Worm (Caenorhabditis elegans) whole organism, early embryonic: ENCODE data around the gene faah-6.

Source experiments
- B0310.2 ChIP-seq: sonication (generic microtip); optimal IDR thresholded peaks from 2 replicates; lab custom pipeline; 2016; ENCODE audit warnings: mild to moderate bottlenecking, missing genetic modification characterization, missing compliant biosample characterization
- F13C5.2 ChIP-seq: sonication (generic microtip); optimal IDR thresholded peaks from 2 replicates; lab custom pipeline; 2017; ENCODE audit warnings: mild to moderate bottlenecking, missing genetic modification characterization, inconsistent platforms, missing compliant biosample characterization
- aly-1 ChIP-seq: sonication (generic microtip); optimal IDR thresholded peaks from 2 replicates; lab custom pipeline; 2016; ENCODE audit warnings: missing genetic modification characterization, missing compliant biosample characterization
- ama-1 ChIP-seq: fragments of 150-350 bp; optimal IDR thresholded peaks from 2 replicates; lab custom pipeline; 2014
- ceh-13 ChIP-seq: fragments of 200-800 bp; sonication (Bioruptor generic); optimal IDR thresholded peaks from 2 replicates; lab custom pipeline; 2018; ENCODE audit warnings: mild to moderate bottlenecking, missing genetic modification characterization, missing compliant biosample characterization
- ceh-36 ChIP-seq: sonication (generic microtip); optimal IDR thresholded peaks from 2 replicates; lab custom pipeline; 2016; ENCODE audit warnings: missing genetic modification characterization, inconsistent platforms, missing compliant biosample characterization
- ets-7 ChIP-seq: sonication (generic microtip); optimal IDR thresholded peaks from 2 replicates; lab custom pipeline; 2016; ENCODE audit warnings: missing genotype, missing genetic modification characterization, missing compliant biosample characterization
- flt-1 ChIP-seq: fragments of 200-800 bp; sonication (Bioruptor generic); IDR thresholded peaks from 2 replicates; pipeline ENCODE4 v1.3.6; 2022; ENCODE audit warnings: missing genetic modification characterization, missing compliant biosample characterization
- hmbx-1 ChIP-seq: sonication (generic microtip); optimal IDR thresholded peaks from 2 replicates; lab custom pipeline; 2016; ENCODE audit warnings: mild to moderate bottlenecking, missing genetic modification characterization, missing compliant biosample characterization
- hmg-4 ChIP-seq: fragments of 200-800 bp; sonication (Bioruptor generic); optimal IDR thresholded peaks from 2 replicates; lab custom pipeline; 2018; ENCODE audit warnings: mild to moderate bottlenecking, missing genetic modification characterization, missing compliant biosample characterization
- hnd-1 ChIP-seq: sonication (generic microtip); optimal IDR thresholded peaks from 2 replicates; lab custom pipeline; 2016; ENCODE audit warnings: missing genetic modification characterization, missing compliant biosample characterization
- pes-1 ChIP-seq: fragments of 200-800 bp; sonication (Bioruptor generic); IDR thresholded peaks from 2 replicates; pipeline ENCODE4 v1.3.6; 2022; ENCODE audit warnings: missing genetic modification reagents, missing genetic modification characterization, missing compliant biosample characterization
- scrt-1 ChIP-seq: fragments of 200-800 bp; sonication (Bioruptor generic); IDR thresholded peaks from 2 replicates; pipeline ENCODE4 v1.3.6; 2022; ENCODE audit warnings: missing genetic modification characterization, missing compliant biosample characterization
- sea-1 ChIP-seq: fragments of 200-800 bp; sonication (Bioruptor generic); conservative IDR thresholded peaks from 2 replicates; pipeline ENCODE4 v1.3.6; 2022; ENCODE audit warnings: missing genetic modification characterization, missing compliant biosample characterization
- tbx-11 ChIP-seq: fragments of 200-800 bp; sonication (Bioruptor generic); IDR thresholded peaks from 2 replicates; pipeline ENCODE4 v1.3.6; 2022; ENCODE audit warnings: missing genetic modification characterization, missing compliant biosample characterization
- tbx-37 ChIP-seq: fragments of 200-800 bp; sonication (Bioruptor generic); conservative IDR thresholded peaks from 2 replicates; pipeline ENCODE4 v1.3.6; 2022; ENCODE audit warnings: missing genetic modification reagents, missing genetic modification characterization, missing compliant biosample characterization
- tra-4 ChIP-seq: sonication (generic microtip); optimal IDR thresholded peaks from 2 replicates; lab custom pipeline; 2017; ENCODE audit warnings: missing genetic modification characterization, missing compliant biosample characterization

Gene faah-6

DNA sequence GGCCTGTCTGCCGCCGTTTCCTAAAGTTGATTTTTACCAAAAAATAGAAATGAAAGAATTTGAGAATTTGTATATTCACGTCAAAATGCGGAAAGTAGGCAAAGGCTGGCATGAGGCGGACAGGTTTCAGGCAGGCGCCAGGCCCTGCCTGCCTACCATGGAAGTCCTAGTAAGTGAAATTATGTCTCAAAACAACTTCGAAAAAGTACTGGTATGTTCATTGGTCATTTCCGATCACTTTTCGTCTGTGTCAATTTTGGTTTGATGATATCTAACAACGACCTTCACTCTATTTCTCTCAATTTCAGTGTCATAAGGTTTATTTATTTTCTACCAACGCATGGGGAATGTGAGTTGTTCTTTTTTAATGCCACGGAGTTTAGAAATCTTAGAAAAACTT is at the start of gene faah-6:
TSS of gene faah-6 (plus strand) at position 301 of the 400 bp plus-strand sequence.
- TF ChIP-seq sea-1 (no peak), hnd-1 (no peak), scrt-1 (GFP tag; lab: Robert Waterston, UW) (no peak), hmbx-1 (tag; lab: Kevin White, UChicago) (no peak), ceh-13 (GFP tag; lab: Kevin White, UChicago) (no peak), aly-1 (no peak), ceh-36 (tag; lab: Kevin White, UChicago) (no peak), flt-1 (no peak), ama-1 (lab: Kevin White, UChicago) (no peak), B0310.2 (no peak), hmg-4 (GFP tag; lab: Kevin White, UChicago) (no peak), tbx-11 (no peak), tbx-37 (no peak), tra-4 (tag; lab: Kevin White, UChicago) (no peak), ets-7 (tag; lab: Kevin White, UChicago) (no peak), pes-1 (GFP tag; lab: Robert Waterston, UW) (no peak), F13C5.2 (tag; lab: Kevin White, UChicago) (no peak)

- TF ChIP-seq tbx-37 (no peak), aly-1 (no peak), pes-1 (GFP tag; lab: Robert Waterston, UW) (no peak), ceh-13 (GFP tag; lab: Kevin White, UChicago) (no peak), sea-1 (no peak), ets-7 (tag; lab: Kevin White, UChicago) (no peak), tra-4 (tag; lab: Kevin White, UChicago) (no peak), scrt-1 (GFP tag; lab: Robert Waterston, UW) (no peak), ama-1 (lab: Kevin White, UChicago) (no peak), hmg-4 (GFP tag; lab: Kevin White, UChicago) (no peak), F13C5.2 (tag; lab: Kevin White, UChicago) (no peak), tbx-11 (no peak), ceh-36 (tag; lab: Kevin White, UChicago) (no peak), B0310.2 (no peak)
Measured at ce11 chrIII:11607870-11608269, 42.4 kb upstream of the faah-6 start, which contains the start of gene Y66D12A.1. Gene Y66D12A.1 (plus strand): TSS chrIII:11608170.

ce11 chrIII:11609568-11609967 is 40.7 kb upstream of the faah-6 start, which contains the start of gene Y66D12A.30:
Gene Y66D12A.30 (plus strand): TSS chrIII:11609868.
- TF ChIP-seq aly-1 (no peak), F13C5.2 (tag; lab: Kevin White, UChicago) (no peak), sea-1 (no peak), scrt-1 (GFP tag; lab: Robert Waterston, UW) (no peak), ceh-13 (GFP tag; lab: Kevin White, UChicago) (no peak), pes-1 (GFP tag; lab: Robert Waterston, UW) (no peak), ama-1 (lab: Kevin White, UChicago) (no peak)

DNA sequence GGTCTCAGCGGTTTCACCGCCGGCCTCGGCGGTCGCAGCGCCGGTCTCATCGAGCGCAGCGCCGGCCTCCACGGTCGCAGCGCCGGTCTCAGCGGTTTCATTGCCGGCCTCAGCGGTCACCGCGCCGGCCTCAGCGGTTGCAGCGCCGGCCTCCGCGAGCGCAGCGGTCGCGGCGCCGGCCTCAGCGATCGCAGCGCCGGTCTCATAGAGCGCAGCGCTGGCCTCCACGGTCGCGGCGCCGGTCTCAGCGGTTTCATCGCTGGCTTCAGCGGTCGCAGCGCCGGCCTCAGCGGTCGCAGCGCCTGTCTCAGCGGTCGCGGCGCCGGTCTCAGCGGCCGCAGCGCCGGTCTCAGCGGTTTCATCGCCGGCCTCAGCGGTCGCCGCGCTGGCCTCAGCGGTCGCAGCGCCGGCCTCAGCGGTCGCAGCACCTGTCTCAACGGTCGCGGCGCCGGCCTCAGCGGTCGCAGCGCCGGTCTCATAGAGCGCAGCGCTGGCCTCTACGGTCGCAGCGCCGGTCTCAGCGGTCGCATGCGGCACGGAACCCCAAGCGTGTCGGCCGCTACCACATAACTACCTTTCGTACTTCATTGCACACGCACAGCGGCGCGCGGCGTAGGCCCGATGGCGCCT is 38.5 kb upstream of the faah-6 start:
- 0 out of 2 replicates have a peak, but pooled peaks have one; percentile 44 for TF ChIP-seq pes-1 (GFP tag; lab: Robert Waterston, UW)
- TF ChIP-seq ets-7 (tag; lab: Kevin White, UChicago): no peak
- TF ChIP-seq tbx-11: no peak
- no peak for TF ChIP-seq ama-1 (lab: Kevin White, UChicago)
- TF ChIP-seq flt-1: no peak
- TF ChIP-seq hmg-4 (GFP tag; lab: Kevin White, UChicago): no peak
- no peak for TF ChIP-seq B0310.2

ce11 chrIII:11612371-11612770 is 37.9 kb upstream of the faah-6 start, which contains the start of the genes Y66A7A.9 and Y66A7A.4:
Gene Y66A7A.9 (minus strand): TSS chrIII:11612471.
Gene Y66A7A.4 (plus strand): TSS chrIII:11612607.
- TF ChIP-seq hmbx-1 (tag; lab: Kevin White, UChicago): no peak
- no peak for TF ChIP-seq pes-1 (GFP tag; lab: Robert Waterston, UW)
- no peak for TF ChIP-seq flt-1
- no peak for TF ChIP-seq ceh-13 (GFP tag; lab: Kevin White, UChicago)
- TF ChIP-seq sea-1: no peak
- no peak for TF ChIP-seq hmg-4 (GFP tag; lab: Kevin White, UChicago)
- TF ChIP-seq ceh-36 (tag; lab: Kevin White, UChicago): no peak
- TF ChIP-seq tbx-11: no peak
- TF ChIP-seq tra-4 (tag; lab: Kevin White, UChicago): no peak
- no peak for TF ChIP-seq ama-1 (lab: Kevin White, UChicago)

ce11 chrIII:11614874-11615273 is 35.4 kb upstream of the faah-6 start:
- TF ChIP-seq ama-1 (lab: Kevin White, UChicago): no peak
- TF ChIP-seq ets-7 (tag; lab: Kevin White, UChicago): no peak
- TF ChIP-seq ceh-36 (tag; lab: Kevin White, UChicago): no peak
- no peak for TF ChIP-seq tbx-37
- no peak for TF ChIP-seq tra-4 (tag; lab: Kevin White, UChicago)
- TF ChIP-seq aly-1: no peak
- no peak for TF ChIP-seq hnd-1
- TF ChIP-seq hmg-4 (GFP tag; lab: Kevin White, UChicago): no peak
- TF ChIP-seq B0310.2: no peak
- no peak for TF ChIP-seq tbx-11
- TF ChIP-seq scrt-1 (GFP tag; lab: Robert Waterston, UW): no peak
- no peak for TF ChIP-seq pes-1 (GFP tag; lab: Robert Waterston, UW)

DNA sequence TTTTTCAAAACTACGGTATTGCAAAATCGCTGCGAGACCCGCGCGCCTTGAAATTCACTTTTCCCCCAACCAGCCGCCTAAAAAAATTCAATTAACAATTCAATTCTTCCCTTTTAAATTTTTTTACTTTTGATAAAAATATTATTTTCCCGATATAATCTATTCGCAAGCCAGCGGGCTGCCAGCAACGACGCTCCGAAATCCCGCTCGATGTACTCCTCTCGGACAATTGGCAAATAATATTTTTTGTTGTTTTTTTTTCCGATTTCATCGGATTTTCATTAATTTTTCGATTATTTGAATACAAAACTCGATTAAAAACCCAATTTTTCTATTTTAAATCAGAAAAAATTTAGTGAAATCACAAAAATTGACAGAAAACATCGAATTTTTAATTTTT is 34.5 kb upstream of the faah-6 start:
- no peak for TF ChIP-seq ama-1 (lab: Kevin White, UChicago)
- no peak for TF ChIP-seq tbx-11
- no peak for TF ChIP-seq pes-1 (GFP tag; lab: Robert Waterston, UW)
- no peak for TF ChIP-seq ets-7 (tag; lab: Kevin White, UChicago)
- TF ChIP-seq sea-1: no peak

DNA sequence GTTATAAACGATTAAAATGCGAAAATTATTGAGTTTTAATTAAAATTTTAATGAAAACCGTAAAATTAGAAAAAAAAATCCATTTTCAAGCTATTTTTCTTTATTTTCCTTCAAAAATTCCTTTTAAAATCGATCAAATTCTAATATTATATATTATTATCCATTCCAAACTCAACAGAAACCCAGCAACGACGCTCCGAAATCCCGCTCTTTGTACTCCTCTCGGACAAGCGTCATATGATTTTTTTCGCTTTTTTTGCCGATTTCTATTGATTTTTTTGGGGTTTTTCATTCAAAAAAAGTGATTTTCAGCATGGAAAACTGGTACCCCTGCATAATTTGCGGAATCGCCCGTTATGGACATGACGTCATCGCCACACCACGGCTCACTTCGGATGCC is 33.8 kb upstream of the faah-6 start, which contains the start of gene ceh-91:
TSS of gene ceh-91 (plus strand) at position 301 of the 400 bp plus-strand sequence.
- TF ChIP-seq tbx-37 (no peak), flt-1 (no peak), aly-1 (no peak), scrt-1 (GFP tag; lab: Robert Waterston, UW) (no peak), hnd-1 (no peak), pes-1 (GFP tag; lab: Robert Waterston, UW) (no peak), tra-4 (tag; lab: Kevin White, UChicago) (no peak), tbx-11 (no peak), hmbx-1 (tag; lab: Kevin White, UChicago) (no peak)
